Fruit fly (Drosophila melanogaster) whole organism, prepupa: ENCODE measurements around the gene Mkrn1.
A peak's percentile ranks its signal among the peaks of the same experiment; 100 is the strongest.

Experiments used
- CG10669 ChIP-seq: fragments of 200-800 bp; sonication (Bioruptor generic); optimal IDR thresholded peaks from 3 replicates; lab custom pipeline; 2018; ENCODE audit warnings: missing biosample characterization, mild to moderate bottlenecking, missing genetic modification characterization, moderate library complexity
- Hr39 ChIP-seq: fragments of 200-800 bp; sonication (Bioruptor generic); optimal IDR thresholded peaks from 2 replicates; lab custom pipeline; 2016; ENCODE audit warnings: missing biosample characterization, missing genetic modification characterization
- achi ChIP-seq: fragments of 200-800 bp; sonication (Bioruptor generic); optimal IDR thresholded peaks from 3 replicates; lab custom pipeline; 2016; ENCODE audit warnings: missing biosample characterization, missing genetic modification characterization
- dsx ChIP-seq: fragments of 200-800 bp; optimal IDR thresholded peaks from 3 replicates; lab custom pipeline; 2019; ENCODE audit warnings: missing biosample characterization, mild to moderate bottlenecking, missing genetic modification characterization, moderate library complexity; ENCODE audit not compliant: poor library complexity, severe bottlenecking
- net ChIP-seq: fragments of 200-800 bp; sonication (Bioruptor generic); optimal IDR thresholded peaks from 3 replicates; lab custom pipeline; 2016; ENCODE audit warnings: missing biosample characterization, missing genetic modification characterization

DNA sequence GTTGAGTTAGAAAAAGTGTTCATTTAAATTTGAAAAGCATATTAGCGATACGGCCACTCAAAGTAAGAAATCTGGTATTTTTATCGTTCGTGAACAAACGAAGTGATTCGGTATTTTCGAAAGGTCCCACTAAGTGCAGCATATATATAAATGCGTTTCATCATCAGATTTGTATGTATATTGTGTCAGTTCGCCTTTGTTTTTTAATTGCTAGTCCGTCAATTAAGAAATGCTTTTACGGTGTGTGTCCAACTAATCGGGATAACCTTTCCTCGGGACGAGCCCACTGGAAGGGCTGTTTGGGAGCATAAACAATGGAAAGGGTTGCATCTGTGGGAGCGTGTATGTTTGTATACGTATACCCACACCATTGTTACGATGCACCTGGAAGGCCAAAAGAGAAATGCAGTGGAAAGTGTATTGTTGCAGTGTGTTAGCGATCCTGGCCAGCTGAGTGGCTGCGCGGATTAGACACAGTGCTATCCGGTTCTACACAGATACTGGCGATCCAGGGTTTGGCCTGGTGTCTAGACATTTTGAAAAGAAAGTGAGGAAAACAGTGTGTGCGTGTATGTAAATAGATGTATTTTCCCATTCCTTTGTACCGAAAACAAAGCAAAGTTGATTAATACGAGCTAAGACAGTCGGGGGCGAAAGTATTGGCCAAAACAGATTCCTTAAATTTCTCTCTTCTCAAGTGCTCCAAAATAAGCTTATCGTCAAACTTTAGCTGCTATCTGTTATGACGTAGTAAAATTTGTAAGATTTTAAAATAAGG, 10.3 kb downstream of the Mkrn1 start, which contains the start of gene CG7611:
- no peak for TF ChIP-seq net (GFP tag; lab: Kevin White, UChicago)
- no peak for TF ChIP-seq CG10669
- no peak for TF ChIP-seq achi
- peak; percentile 50 for TF ChIP-seq dsx (GFP tag; lab: Kevin White, UChicago)
- TF ChIP-seq Hr39, result no peak
